Worm (Caenorhabditis elegans) whole organism, L1 larva: Measurements from ENCODE around the gene D1044.4.

ENCODE experiments used
- aly-2 ChIP-seq: fragments of 150-350 bp; optimal IDR thresholded peaks from 2 replicates; lab custom pipeline; 2014; ENCODE audit warnings: missing biosample characterization, missing genetic modification characterization
- lin-15B ChIP-seq: fragments of 150-350 bp; sonication (generic microtip); optimal IDR thresholded peaks from 3 replicates; lab custom pipeline; 2014; ENCODE audit warnings: missing biosample characterization, missing genetic modification characterization
- lsy-2 ChIP-seq, 2 experiments: fragments of 150-350 bp; optimal IDR thresholded peaks; 2 replicates each; lab custom pipeline; 2014; ENCODE audit warnings: missing biosample characterization in 2 of 2, missing genetic modification characterization in 2 of 2
- mep-1 ChIP-seq: fragments of 150-350 bp; optimal IDR thresholded peaks from 2 replicates; lab custom pipeline; 2014; ENCODE audit warnings: missing biosample characterization, missing genetic modification characterization
- nhr-11 ChIP-seq: fragments of 150-350 bp; optimal IDR thresholded peaks from 2 replicates; lab custom pipeline; 2014; ENCODE audit warnings: missing biosample characterization, missing genetic modification characterization
- nhr-237 ChIP-seq: fragments of 150-350 bp; optimal IDR thresholded peaks from 2 replicates; lab custom pipeline; 2014; ENCODE audit warnings: missing biosample characterization, missing genetic modification characterization
- nhr-77 ChIP-seq: fragments of 150-350 bp; optimal IDR thresholded peaks from 2 replicates; lab custom pipeline; 2014; ENCODE audit warnings: missing biosample characterization, missing genetic modification characterization
- nhr-90 ChIP-seq: sonication (generic microtip); optimal IDR thresholded peaks from 2 replicates; lab custom pipeline; 2016; ENCODE audit warnings: mild to moderate bottlenecking, missing genetic modification characterization, missing compliant biosample characterization; ENCODE audit not compliant: poor library complexity

- no peak for TF ChIP-seq nhr-77 (tag; lab: Kevin White, UChicago)
- no peak for TF ChIP-seq nhr-237 (tag; lab: Kevin White, UChicago)
- no peak for TF ChIP-seq lsy-2 (tag; optimal IDR thresholded peaks at IDR 0.05; lab: Kevin White, UChicago)
- no peak for TF ChIP-seq nhr-90 (tag; lab: Kevin White, UChicago)
- TF ChIP-seq lin-15B (tag; lab: Kevin White, UChicago) = no peak
- no peak for TF ChIP-seq nhr-11 (tag; lab: Kevin White, UChicago)
- TF ChIP-seq mep-1 (tag; lab: Kevin White, UChicago) = no peak
- TF ChIP-seq aly-2 (tag; lab: Kevin White, UChicago) = no peak
Observed at ce11 chrIII:5550193-5550592, 28.4 kb upstream of the D1044.4 start.
